Worm (Caenorhabditis elegans) whole organism, L1 larva: ENCODE measurements around the gene msp-53.

Experiments
- fos-1 ChIP-seq: fragments of 150-350 bp; optimal IDR thresholded peaks from 2 replicates; lab custom pipeline; 2014; ENCODE audit warnings: missing biosample characterization, missing genetic modification characterization
- jun-1 ChIP-seq: fragments of 150-350 bp; optimal IDR thresholded peaks from 2 replicates; lab custom pipeline; 2014; ENCODE audit warnings: missing biosample characterization, missing genetic modification reagents, missing genetic modification characterization
- lin-13 ChIP-seq: fragments of 150-350 bp; optimal IDR thresholded peaks from 2 replicates; lab custom pipeline; 2014; ENCODE audit warnings: missing biosample characterization, missing genetic modification reagents, missing genetic modification characterization
- lsy-2 ChIP-seq, 2 experiments: fragments of 150-350 bp; optimal IDR thresholded peaks; 2 replicates each; lab custom pipeline; 2014; ENCODE audit warnings: missing biosample characterization in 2 of 2, missing genetic modification characterization in 2 of 2
- nhr-90 ChIP-seq: sonication (generic microtip); optimal IDR thresholded peaks from 2 replicates; lab custom pipeline; 2016; ENCODE audit warnings: mild to moderate bottlenecking, missing genetic modification characterization, missing compliant biosample characterization; ENCODE audit not compliant: poor library complexity
- snpc-4 ChIP-seq: fragments of 150-350 bp; optimal IDR thresholded peaks from 2 replicates; lab custom pipeline; 2014; ENCODE audit warnings: missing biosample characterization, missing genetic modification characterization
- tbx-2 ChIP-seq: sonication (generic microtip); optimal IDR thresholded peaks from 2 replicates; lab custom pipeline; 2016; ENCODE audit warnings: missing genetic modification characterization, missing compliant biosample characterization
- unc-130 ChIP-seq: fragments of 150-350 bp; optimal IDR thresholded peaks from 2 replicates; lab custom pipeline; 2017; ENCODE audit warnings: missing biosample characterization, missing genetic modification characterization, inconsistent platforms

- TF ChIP-seq nhr-90 (tag; lab: Kevin White, UChicago) = no peak
- TF ChIP-seq lin-13 = no peak
- no peak for TF ChIP-seq tbx-2 (tag; lab: Kevin White, UChicago)
- no peak for TF ChIP-seq snpc-4 (tag; lab: Kevin White, UChicago)
- no peak for TF ChIP-seq unc-130
- no peak for TF ChIP-seq fos-1 (tag; lab: Kevin White, UChicago)
- no peak for TF ChIP-seq jun-1 (tag; lab: Kevin White, UChicago)
- TF ChIP-seq lsy-2 (tag; optimal IDR thresholded peaks at IDR 0.05; lab: Kevin White, UChicago) = no peak
These were observed 27.4 kb downstream of the msp-53 start, which contains the start of gene C09B9.1 for ce11 chrIV:5037489-5037888.
